Fruit fly (Drosophila melanogaster): ENCODE results near the gene Samuel.

The Samuel gene

DNA sequence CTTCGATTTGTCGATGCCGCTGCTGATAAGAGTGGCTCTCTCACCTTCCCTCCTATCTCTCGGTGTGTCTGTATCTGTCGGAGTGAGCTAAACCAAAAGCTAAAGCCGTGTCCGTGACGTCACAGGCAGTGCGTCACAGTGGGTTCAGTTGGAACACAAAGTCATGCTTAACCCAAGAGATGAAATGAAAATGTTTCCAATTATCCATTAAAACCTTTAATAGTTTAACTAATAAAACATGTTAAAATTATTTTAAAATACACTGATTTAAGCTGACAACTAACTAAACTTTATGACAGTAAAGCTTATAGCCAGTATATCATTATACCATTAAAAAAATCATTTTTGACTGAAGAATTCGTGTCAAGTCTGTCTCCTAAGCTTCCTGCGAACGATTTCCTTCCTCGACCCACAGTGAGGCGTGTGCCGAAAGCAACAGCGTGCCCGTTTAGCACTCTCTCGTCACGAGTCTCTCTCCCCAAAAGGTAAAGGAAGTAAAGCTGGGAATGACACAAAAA is 46.3 kb upstream of the Samuel start, which contains the start of gene Idua (continued):
- TF ChIP-seq en (GFP tag; optimal IDR thresholded peaks at IDR 0.05) (no peak), CG9932 (GFP tag; IDR thresholded peaks at IDR 0.05) (peak; percentile 47), Camta (GFP tag; optimal IDR thresholded peaks at IDR 0.05) (no peak), Oaz (GFP tag; IDR thresholded peaks at IDR 0.05) (0 out of 2 replicates have a peak, but pooled peaks have one; percentile 5), CG13296 (GFP tag; optimal IDR thresholded peaks at IDR 0.05) (peak; percentile 85), CG12299 (tag; optimal IDR thresholded peaks at IDR 0.05) (peak; percentile 68), CG10321 (GFP tag; IDR thresholded peaks at IDR 0.05) (no peak), CG31224 (GFP tag; IDR thresholded peaks at IDR 0.05) (0 out of 2 replicates have a peak, but pooled peaks have one; percentile 30), yki (optimal IDR thresholded peaks at IDR 0.05) (no peak), Dll (GFP tag; IDR thresholded peaks at IDR 0.05; ENCODE audit: partially characterized antibody) (no peak), CG6813 (GFP tag; optimal IDR thresholded peaks at IDR 0.05) (peak; percentile 74), Six4 (GFP tag; optimal IDR thresholded peaks at IDR 0.05) (peak; percentile 57), CG10654 (GFP tag; optimal IDR thresholded peaks at IDR 0.05) (peak; percentile 24), Med (GFP tag) (peak; percentile 82), Sox102F (GFP tag; optimal IDR thresholded peaks at IDR 0.05) (no peak), CG13424 (tag; optimal IDR thresholded peaks at IDR 0.05) (peak; percentile 85), CG18764 (GFP tag; optimal IDR thresholded peaks at IDR 0.05) (no peak), Ssrp (tag; optimal IDR thresholded peaks at IDR 0.05) (peak; percentile 58), HLH4C (GFP tag; IDR thresholded peaks at IDR 0.05; ENCODE audit: partially characterized antibody) (no peak), CG10147 (GFP tag; optimal IDR thresholded peaks at IDR 0.05) (no peak), Nf-YC (tag; optimal IDR thresholded peaks at IDR 0.05) (no peak), fru (optimal IDR thresholded peaks at IDR 0.05) (no peak), jumu (GFP tag; optimal IDR thresholded peaks at IDR 0.05) (no peak), CG12155 (GFP tag; optimal IDR thresholded peaks at IDR 0.05) (peak; percentile 36), tgo (GFP tag; IDR thresholded peaks at IDR 0.05) (peak; percentile 57), fd96Cb (tag; optimal IDR thresholded peaks at IDR 0.05) (peak; percentile 71), Drgx (GFP tag; IDR thresholded peaks at IDR 0.05) (peak; percentile 25; the same call in 1 of the 2 replicates), inv (GFP tag; IDR thresholded peaks at IDR 0.05; ENCODE audit: partially characterized antibody) (no peak), CG31365 (tag; optimal IDR thresholded peaks at IDR 0.05) (no peak), ci (GFP tag; IDR thresholded peaks at IDR 0.05) (peak; percentile 61; the same call in 1 of the 3 replicates), lola (GFP tag; optimal IDR thresholded peaks at IDR 0.05) (peak in 1 of 3 experiments; percentile 36), CG34224 (GFP tag; IDR thresholded peaks at IDR 0.05; ENCODE audit: partially characterized antibody) (no peak), Dbx (GFP tag; IDR thresholded peaks at IDR 0.05) (peak; percentile 37; the same call in 1 of the 3 replicates), CG13624 (GFP tag; optimal IDR thresholded peaks at IDR 0.05) (no peak), CG2202 (tag; optimal IDR thresholded peaks at IDR 0.05) (peak; percentile 13), run (tag; optimal IDR thresholded peaks at IDR 0.05) (peak; percentile 29), CG5180 (GFP tag; optimal IDR thresholded peaks at IDR 0.05) (no peak), jigr1 (GFP tag; IDR thresholded peaks at IDR 0.05) (0 out of 3 replicates have a peak, but pooled peaks have one; percentile 32), toy (GFP tag; IDR thresholded peaks at IDR 0.05) (no peak), E2f1 (GFP tag; IDR thresholded peaks at IDR 0.05) (peak; percentile 39; the same call in 1 of the 2 replicates), CG4730 (GFP tag; IDR thresholded peaks at IDR 0.05) (peak; percentile 24; the same call in 1 of the 2 replicates), abd-A (tag; optimal IDR thresholded peaks at IDR 0.05) (no peak), B-H2 (GFP tag; optimal IDR thresholded peaks at IDR 0.05) (peak; percentile 57), sc (optimal IDR thresholded peaks at IDR 0.05) (no peak), sc (GFP tag; optimal IDR thresholded peaks at IDR 0.05) (peak; percentile 17), E2f2 (GFP tag; IDR thresholded peaks at IDR 0.05) (peak; percentile 33; the same call in 1 of the 2 replicates), CG7271 (tag; optimal IDR thresholded peaks at IDR 0.05) (no peak), ato (GFP tag; IDR thresholded peaks at IDR 0.05; ENCODE audit: partially characterized antibody) (no peak), CG11456 (GFP tag; IDR thresholded peaks at IDR 0.05) (no peak; the same call in 2 of the 3 replicates), kah (GFP tag; optimal IDR thresholded peaks at IDR 0.05) (peak; percentile 12)

Measured in whole organism, embryonic.